Worm (Caenorhabditis elegans) whole organism, L3 larva: ENCODE data around the gene mbk-2.

Experiments used
- R02D3.7 ChIP-seq: fragments of 150-350 bp; optimal IDR thresholded peaks from 2 replicates; lab custom pipeline; 2014; ENCODE audit warnings: missing biosample characterization, missing genetic modification characterization
- ZK546.5 ChIP-seq: sonication (generic microtip); optimal IDR thresholded peaks from 2 replicates; lab custom pipeline; 2017; ENCODE audit warnings: missing biosample characterization, missing genetic modification characterization
- ceh-82 ChIP-seq: fragments of 150-350 bp; optimal IDR thresholded peaks from 2 replicates; lab custom pipeline; 2014; ENCODE audit warnings: missing biosample characterization, missing genetic modification characterization
- elt-2 ChIP-seq: sonication (generic microtip); optimal IDR thresholded peaks from 2 replicates; lab custom pipeline; 2016; ENCODE audit warnings: missing genetic modification reagents, mild to moderate bottlenecking, missing genetic modification characterization, missing compliant biosample characterization
- elt-3 ChIP-seq, 3 experiments: fragments of 150-350 bp in 1 of 3; sonication (generic microtip) in 2 of 3; optimal IDR thresholded peaks; 2 replicates in 2 of 3; 4 replicates in 1 of 3; lab custom pipeline; 2014 to 2017; ENCODE audit warnings: missing biosample characterization in 3 of 3, missing genetic modification characterization in 3 of 3
- lin-15B ChIP-seq: fragments of 150-350 bp; optimal IDR thresholded peaks from 2 replicates; lab custom pipeline; 2014; ENCODE audit warnings: missing biosample characterization, missing genetic modification characterization
- nhr-11 ChIP-seq: fragments of 150-350 bp; optimal IDR thresholded peaks from 2 replicates; lab custom pipeline; 2014; ENCODE audit warnings: missing biosample characterization, missing genetic modification characterization
- nhr-237 ChIP-seq: fragments of 150-350 bp; optimal IDR thresholded peaks from 2 replicates; lab custom pipeline; 2014; ENCODE audit warnings: missing biosample characterization, missing genetic modification characterization
- nhr-76 ChIP-seq: fragments of 150-350 bp; sonication (generic microtip); optimal IDR thresholded peaks from 5 replicates; lab custom pipeline; 2014; ENCODE audit warnings: missing biosample characterization, missing genetic modification characterization
- pqm-1 ChIP-seq: fragments of 150-350 bp; optimal IDR thresholded peaks from 2 replicates; lab custom pipeline; 2017; ENCODE audit warnings: missing biosample characterization, missing genetic modification characterization, inconsistent platforms
- unc-39 ChIP-seq: sonication (generic microtip); optimal IDR thresholded peaks from 4 replicates; lab custom pipeline; 2017; ENCODE audit warnings: missing biosample characterization, missing genetic modification characterization
- unc-62 ChIP-seq: fragments of 150-350 bp; sonication (generic microtip); optimal IDR thresholded peaks from 4 replicates; lab custom pipeline; 2014; ENCODE audit warnings: missing biosample characterization, missing genetic modification reagents, missing genetic modification characterization

- TF ChIP-seq pqm-1 (tag; lab: Kevin White, UChicago) = no peak
- TF ChIP-seq unc-62 = no peak
- no peak for TF ChIP-seq R02D3.7 (tag; lab: Kevin White, UChicago)
- TF ChIP-seq nhr-76 (tag; lab: Kevin White, UChicago) = no peak
- TF ChIP-seq elt-3 (tag; optimal IDR thresholded peaks at IDR 0.05; lab: Kevin White, UChicago) = no peak
- no peak for TF ChIP-seq unc-39 (tag; lab: Kevin White, UChicago)
- no peak for TF ChIP-seq lin-15B (tag; lab: Kevin White, UChicago)
- no peak for TF ChIP-seq nhr-237
- TF ChIP-seq ceh-82 (tag; lab: Kevin White, UChicago) = no peak
- no peak for TF ChIP-seq elt-2 (tag; lab: Kevin White, UChicago)
- no peak for TF ChIP-seq ZK546.5 (tag; lab: Kevin White, UChicago)
- no peak for TF ChIP-seq nhr-11 (tag; lab: Kevin White, UChicago)
These were observed 69.4 kb downstream of the mbk-2 start for ce11 chrIV:13078342-13078741.
